Worm (Caenorhabditis elegans): ENCODE data around the gene R13A1.1.

DNA sequence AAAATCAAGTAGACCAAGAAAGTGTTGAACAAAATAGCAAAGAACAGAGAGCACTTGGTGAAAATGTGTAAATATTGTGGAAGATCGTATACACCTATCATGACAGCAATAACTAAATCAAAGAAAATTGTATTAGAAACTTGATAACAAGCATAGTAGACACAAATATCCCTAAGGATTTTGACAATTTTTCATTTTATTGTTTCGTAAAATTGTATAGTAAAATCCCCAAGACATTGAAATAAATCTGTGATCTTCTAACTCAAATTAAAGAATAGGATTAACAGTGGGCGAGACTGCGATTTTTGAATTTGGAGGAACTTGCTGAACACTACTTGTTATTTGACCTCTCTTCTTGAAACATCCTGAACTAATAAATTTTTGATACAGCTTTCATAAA, 48.6 kb upstream of the R13A1.1 start, which contains the start of gene str-220:
- TF ChIP-seq sdc-2 (tag; optimal IDR thresholded peaks at IDR 0.05): no peak
- TF ChIP-seq K02D7.2 (tag; optimal IDR thresholded peaks at IDR 0.05): no peak
- TF ChIP-seq lin-11 (tag; optimal IDR thresholded peaks at IDR 0.05): no peak
- TF ChIP-seq ceh-9 (tag; optimal IDR thresholded peaks at IDR 0.05): no peak
- TF ChIP-seq fkh-10 (GFP tag; optimal IDR thresholded peaks at IDR 0.05): no peak
- TF ChIP-seq fax-1 (tag; optimal IDR thresholded peaks at IDR 0.05): no peak
